Worm (Caenorhabditis elegans) whole organism, L1 larva: ENCODE measurements around the gene C50F4.9.

Source experiments
- lin-35 ChIP-seq, 2 experiments: fragments of 150-350 bp; optimal IDR thresholded peaks; 2 replicates each; lab custom pipeline; 2014; ENCODE audit warnings: missing biosample characterization in 2 of 2, missing genetic modification characterization in 2 of 2, missing genetic modification reagents in 2 of 2
- unc-130 ChIP-seq: fragments of 150-350 bp; optimal IDR thresholded peaks from 2 replicates; lab custom pipeline; 2017; ENCODE audit warnings: missing biosample characterization, missing genetic modification characterization, inconsistent platforms
- unc-62 ChIP-seq: fragments of 150-350 bp; optimal IDR thresholded peaks from 2 replicates; lab custom pipeline; 2014; ENCODE audit warnings: missing biosample characterization, missing genetic modification reagents, missing genetic modification characterization
- zag-1 ChIP-seq: fragments of 150-350 bp; optimal IDR thresholded peaks from 2 replicates; lab custom pipeline; 2014; ENCODE audit warnings: missing biosample characterization, missing genetic modification characterization

DNA sequence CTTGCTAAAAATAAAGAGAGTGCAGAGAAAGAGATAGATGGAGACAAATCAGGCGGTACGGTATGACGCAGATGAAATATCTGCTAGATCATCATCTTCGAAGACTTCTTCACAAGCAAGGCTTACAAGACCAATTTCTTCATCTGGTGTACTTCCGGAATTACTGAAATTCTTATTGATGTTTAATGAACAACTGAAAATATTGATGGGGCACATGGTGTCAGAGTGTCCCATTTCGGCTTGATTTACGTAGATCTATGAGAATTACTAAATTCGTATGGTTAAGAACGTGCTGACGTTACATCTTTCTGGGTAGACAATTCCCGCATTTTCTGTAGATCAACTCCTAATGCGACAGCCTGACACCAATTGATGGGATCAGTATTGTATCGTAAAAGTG, 32.7 kb upstream of the C50F4.9 start:
- no peak for TF ChIP-seq unc-62 (GFP tag; lab: Kevin White, UChicago)
- no peak for TF ChIP-seq zag-1
- no peak for TF ChIP-seq lin-35 (GFP tag; optimal IDR thresholded peaks at IDR 0.05; lab: Kevin White, UChicago)
- TF ChIP-seq unc-130 (tag; lab: Kevin White, UChicago) = no peak
